Worm (Caenorhabditis elegans) whole organism, late embryonic: ENCODE data around the gene C45G9.12.

Experiments used
- K02D7.2 ChIP-seq: sonication (generic microtip); optimal IDR thresholded peaks from 2 replicates; lab custom pipeline; 2017; ENCODE audit warnings: mild to moderate bottlenecking, missing genetic modification characterization, missing compliant biosample characterization
- T23F11.4 ChIP-seq: fragments of 200-800 bp; sonication (Bioruptor generic); optimal IDR thresholded peaks from 2 replicates; lab custom pipeline; 2018; ENCODE audit warnings: mild to moderate bottlenecking, missing genetic modification characterization, missing compliant biosample characterization
- ahr-1 ChIP-seq: sonication (generic microtip); optimal IDR thresholded peaks from 2 replicates; lab custom pipeline; 2016; ENCODE audit warnings: missing genetic modification characterization, missing compliant biosample characterization
- ceh-19 ChIP-seq: fragments of 200-800 bp; sonication (Bioruptor generic); optimal IDR thresholded peaks from 2 replicates; lab custom pipeline; 2018; ENCODE audit warnings: mild to moderate bottlenecking, missing genetic modification characterization, missing compliant biosample characterization
- ceh-2 ChIP-seq: sonication (generic microtip); optimal IDR thresholded peaks from 2 replicates; lab custom pipeline; 2016; ENCODE audit warnings: missing genotype, missing genetic modification characterization, missing compliant biosample characterization
- ceh-22 ChIP-seq: sonication (generic microtip); optimal IDR thresholded peaks from 2 replicates; lab custom pipeline; 2017; ENCODE audit warnings: missing biosample characterization, missing genetic modification characterization
- ceh-24 ChIP-seq: sonication (generic microtip); optimal IDR thresholded peaks from 2 replicates; lab custom pipeline; 2016; ENCODE audit warnings: mild to moderate bottlenecking, missing genetic modification characterization, missing compliant biosample characterization
- ceh-31 ChIP-seq: sonication (generic microtip); optimal IDR thresholded peaks from 2 replicates; lab custom pipeline; 2016; ENCODE audit warnings: missing genetic modification characterization, missing compliant biosample characterization
- ceh-34 ChIP-seq: sonication (generic microtip); optimal IDR thresholded peaks from 2 replicates; lab custom pipeline; 2016; ENCODE audit warnings: mild to moderate bottlenecking, missing genetic modification characterization, missing compliant biosample characterization
- ceh-48 ChIP-seq: sonication (generic microtip); optimal IDR thresholded peaks from 2 replicates; lab custom pipeline; 2016; ENCODE audit warnings: missing genetic modification characterization, inconsistent platforms, missing compliant biosample characterization
- ceh-9 ChIP-seq: sonication (generic microtip); optimal IDR thresholded peaks from 2 replicates; lab custom pipeline; 2016; ENCODE audit warnings: mild to moderate bottlenecking, missing genetic modification characterization, inconsistent platforms, missing compliant biosample characterization
- che-1 ChIP-seq: sonication (generic microtip); optimal IDR thresholded peaks from 2 replicates; lab custom pipeline; 2016; ENCODE audit warnings: mild to moderate bottlenecking, missing genetic modification characterization, missing compliant biosample characterization
- dmd-4 ChIP-seq: sonication (generic microtip); optimal IDR thresholded peaks from 2 replicates; lab custom pipeline; 2016; ENCODE audit warnings: borderline replicate concordance, missing genetic modification characterization, missing compliant biosample characterization
- dve-1 ChIP-seq: sonication (generic microtip); optimal IDR thresholded peaks from 2 replicates; lab custom pipeline; 2017; ENCODE audit warnings: antibody characterized with exemption, mild to moderate bottlenecking, missing genetic modification characterization, missing compliant biosample characterization
- elt-2 ChIP-seq: sonication (generic microtip); optimal IDR thresholded peaks from 2 replicates; lab custom pipeline; 2016; ENCODE audit warnings: missing genetic modification reagents, missing genetic modification characterization, missing compliant biosample characterization
- ets-4 ChIP-seq: sonication (generic microtip); optimal IDR thresholded peaks from 2 replicates; lab custom pipeline; 2016; ENCODE audit warnings: missing genetic modification characterization, missing compliant biosample characterization
- eyg-1 ChIP-seq: sonication (generic microtip); optimal IDR thresholded peaks from 2 replicates; lab custom pipeline; 2016; ENCODE audit warnings: missing genotype, missing genetic modification characterization, missing compliant biosample characterization
- fax-1 ChIP-seq: sonication (generic microtip); optimal IDR thresholded peaks from 2 replicates; lab custom pipeline; 2016; ENCODE audit warnings: missing genotype, missing genetic modification characterization, missing compliant biosample characterization
- fkh-10 ChIP-seq: fragments of 150-350 bp; optimal IDR thresholded peaks from 2 replicates; lab custom pipeline; 2014; ENCODE audit warnings: missing biosample characterization, missing genetic modification reagents, missing genetic modification characterization
- fkh-6 ChIP-seq: sonication (generic microtip); optimal IDR thresholded peaks from 2 replicates; lab custom pipeline; 2016; ENCODE audit warnings: missing genetic modification characterization, missing compliant biosample characterization
- gmeb-2 ChIP-seq: sonication (generic microtip); optimal IDR thresholded peaks from 2 replicates; lab custom pipeline; 2016; ENCODE audit warnings: missing genetic modification characterization, inconsistent platforms, missing compliant biosample characterization
- hlh-13 ChIP-seq: fragments of 200-800 bp; sonication (Bioruptor generic); optimal IDR thresholded peaks from 2 replicates; lab custom pipeline; 2018; ENCODE audit warnings: mild to moderate bottlenecking, missing genetic modification characterization, missing compliant biosample characterization
- hlh-15 ChIP-seq: sonication (generic microtip); optimal IDR thresholded peaks from 2 replicates; lab custom pipeline; 2016; ENCODE audit warnings: missing genetic modification characterization, missing compliant biosample characterization
- hlh-30 ChIP-seq: sonication (generic microtip); optimal IDR thresholded peaks from 2 replicates; lab custom pipeline; 2017; ENCODE audit warnings: antibody characterized with exemption, missing genetic modification characterization, missing compliant biosample characterization; ENCODE audit not compliant: insufficient read depth
- hlh-8 ChIP-seq: sonication (generic microtip); optimal IDR thresholded peaks from 2 replicates; lab custom pipeline; 2016; ENCODE audit warnings: missing genotype, missing genetic modification characterization, missing compliant biosample characterization
- lin-11 ChIP-seq: fragments of 200-800 bp; sonication (Bioruptor generic); optimal IDR thresholded peaks from 2 replicates; lab custom pipeline; 2018; ENCODE audit warnings: mild to moderate bottlenecking, missing genetic modification characterization, missing compliant biosample characterization
- madf-2 ChIP-seq: sonication (generic microtip); optimal IDR thresholded peaks from 2 replicates; lab custom pipeline; 2017; ENCODE audit warnings: missing genetic modification characterization, missing compliant biosample characterization
- nfya-1 ChIP-seq: sonication (generic microtip); optimal IDR thresholded peaks from 2 replicates; lab custom pipeline; 2017; ENCODE audit warnings: missing genetic modification characterization, mild to moderate bottlenecking, missing compliant biosample characterization, antibody characterized with exemption, moderate library complexity
- npax-4 ChIP-seq: sonication (generic microtip); optimal IDR thresholded peaks from 2 replicates; lab custom pipeline; 2016; ENCODE audit warnings: missing genetic modification characterization, missing compliant biosample characterization
- pag-3 ChIP-seq: sonication (generic microtip); optimal IDR thresholded peaks from 2 replicates; lab custom pipeline; 2016; ENCODE audit warnings: missing compliant biosample characterization, missing genetic modification characterization, borderline replicate concordance
- pha-2 ChIP-seq: sonication (generic microtip); optimal IDR thresholded peaks from 2 replicates; lab custom pipeline; 2017; ENCODE audit warnings: mild to moderate bottlenecking, missing genetic modification characterization, missing compliant biosample characterization
- pros-1 ChIP-seq: fragments of 150-350 bp; optimal IDR thresholded peaks from 2 replicates; lab custom pipeline; 2014; ENCODE audit warnings: missing biosample characterization, missing genetic modification reagents, missing genetic modification characterization
- ref-2 ChIP-seq: sonication (generic microtip); optimal IDR thresholded peaks from 2 replicates; lab custom pipeline; 2016; ENCODE audit warnings: missing genetic modification characterization, missing compliant biosample characterization
- sox-4 ChIP-seq: sonication (generic microtip); optimal IDR thresholded peaks from 2 replicates; lab custom pipeline; 2017; ENCODE audit warnings: mild to moderate bottlenecking, missing genetic modification characterization, inconsistent platforms, missing compliant biosample characterization
- tbx-2 ChIP-seq: sonication (generic microtip); optimal IDR thresholded peaks from 2 replicates; lab custom pipeline; 2016; ENCODE audit warnings: missing genetic modification characterization, missing compliant biosample characterization
- unc-3 ChIP-seq, 2 experiments: fragments of 200-800 bp in 1 of 2; sonication (Bioruptor generic) in 1 of 2; sonication (generic microtip) in 1 of 2; conservative IDR thresholded peaks in 1 of 2; optimal IDR thresholded peaks in 1 of 2; 2 replicates each; pipeline versions ENCODE4 v1.3.6 to Lab custom; 2016 to 2022; ENCODE audit warnings: missing compliant biosample characterization in 2 of 2, missing genetic modification characterization in 2 of 2, missing genetic modification reagents in 1 of 2
- unc-42 ChIP-seq: sonication (generic microtip); optimal IDR thresholded peaks from 2 replicates; lab custom pipeline; 2016; ENCODE audit warnings: missing genotype, missing genetic modification characterization, missing compliant biosample characterization
- zip-5 ChIP-seq: sonication (generic microtip); optimal IDR thresholded peaks from 2 replicates; lab custom pipeline; 2016; ENCODE audit warnings: missing genetic modification characterization, missing compliant biosample characterization

The C45G9.12 gene

ce11 chrIII:5105485-5105884 lies 34.1 kb upstream of the C45G9.12 start:
- TF ChIP-seq fkh-6 (no peak), ets-4 (no peak), tbx-2 (tag; lab: Kevin White, UChicago) (no peak), hlh-30 (tag; lab: Kevin White, UChicago) (no peak), ref-2 (no peak), gmeb-2 (tag; lab: Kevin White, UChicago) (no peak), che-1 (tag; lab: Kevin White, UChicago) (no peak), hlh-15 (tag; lab: Kevin White, UChicago) (no peak), fax-1 (tag; lab: Kevin White, UChicago) (no peak), ceh-24 (tag; lab: Kevin White, UChicago) (no peak), madf-2 (no peak), ceh-9 (tag; lab: Kevin White, UChicago) (no peak), pag-3 (tag; lab: Kevin White, UChicago) (no peak), fkh-10 (GFP tag; lab: Kevin White, UChicago) (no peak), pha-2 (tag; lab: Kevin White, UChicago) (no peak), pros-1 (tag; lab: Kevin White, UChicago) (no peak), ceh-48 (tag; lab: Kevin White, UChicago) (no peak), unc-3 (GFP tag; conservative IDR thresholded peaks at IDR 0.05; lab: Robert Waterston, UW) (no peak), unc-3 (tag; optimal IDR thresholded peaks at IDR 0.05; lab: Kevin White, UChicago) (no peak)

ce11 chrIII:5102616-5103015 lies 31.2 kb upstream of the C45G9.12 start, which contains the start of gene F54D8.6:
Gene F54D8.6, plus strand, starts transcription at chrIII:5102985.
- TF ChIP-seq ceh-48 (tag; lab: Kevin White, UChicago) (peak; percentile 71), ceh-22 (tag; lab: Kevin White, UChicago) (no peak), hlh-13 (GFP tag; lab: Kevin White, UChicago) (no peak), fax-1 (tag; lab: Kevin White, UChicago) (peak; percentile 4), ceh-31 (peak; percentile 76), dmd-4 (no peak), fkh-6 (no peak), tbx-2 (tag; lab: Kevin White, UChicago) (peak; percentile 37), hlh-8 (tag; lab: Kevin White, UChicago) (peak; percentile 6), elt-2 (peak; percentile 31), lin-11 (no peak), sox-4 (tag; lab: Kevin White, UChicago) (no peak), zip-5 (peak; percentile 19), ceh-2 (tag; lab: Kevin White, UChicago) (peak; percentile 45), unc-42 (tag; lab: Kevin White, UChicago) (peak; percentile 12), pha-2 (tag; lab: Kevin White, UChicago) (peak; percentile 2), nfya-1 (tag; lab: Kevin White, UChicago) (peak; percentile 1), ceh-9 (tag; lab: Kevin White, UChicago) (no peak), ref-2 (no peak), ceh-19 (GFP tag; lab: Kevin White, UChicago) (peak; percentile 15), ets-4 (peak; percentile 77)

ce11 chrIII:5099500-5099899 lies 28.1 kb upstream of the C45G9.12 start:
- TF ChIP-seq pros-1 (tag; lab: Kevin White, UChicago) (no peak), lin-11 (no peak), unc-3 (GFP tag; conservative IDR thresholded peaks at IDR 0.05; lab: Robert Waterston, UW) (no peak), unc-3 (tag; optimal IDR thresholded peaks at IDR 0.05; lab: Kevin White, UChicago) (no peak), pag-3 (tag; lab: Kevin White, UChicago) (no peak)

ce11 chrIII:5098740-5099276 lies 27.4 kb upstream of the C45G9.12 start:
- no peak for TF ChIP-seq dve-1
- no peak for TF ChIP-seq nfya-1 (tag; lab: Kevin White, UChicago)
- no peak for TF ChIP-seq npax-4 (tag; lab: Kevin White, UChicago)
- TF ChIP-seq dmd-4: no peak
- TF ChIP-seq unc-3 (GFP tag; conservative IDR thresholded peaks at IDR 0.05; lab: Robert Waterston, UW): no peak
- no peak for TF ChIP-seq unc-3 (tag; optimal IDR thresholded peaks at IDR 0.05; lab: Kevin White, UChicago)
- no peak for TF ChIP-seq ceh-34 (tag; lab: Kevin White, UChicago)
- no peak for TF ChIP-seq fkh-6
- TF ChIP-seq K02D7.2 (tag; lab: Kevin White, UChicago): no peak
- TF ChIP-seq hlh-15 (tag; lab: Kevin White, UChicago): no peak
- no peak for TF ChIP-seq ceh-2 (tag; lab: Kevin White, UChicago)
- TF ChIP-seq ceh-19 (GFP tag; lab: Kevin White, UChicago): no peak
- no peak for TF ChIP-seq T23F11.4
- TF ChIP-seq ahr-1 (tag; lab: Kevin White, UChicago): no peak
- no peak for TF ChIP-seq zip-5
- no peak for TF ChIP-seq ceh-24 (tag; lab: Kevin White, UChicago)
- TF ChIP-seq eyg-1 (tag; lab: Kevin White, UChicago): no peak
- TF ChIP-seq, all 69 proteins: peak for 0
